Worm (Caenorhabditis elegans) whole organism, L2 larva: ENCODE results near the gene sdhd-1.

Experiments
- C34F6.9 ChIP-seq: fragments of 150-350 bp; optimal IDR thresholded peaks from 2 replicates; lab custom pipeline; 2014; ENCODE audit warnings: missing biosample characterization, missing genetic modification characterization
- F13H6.1 ChIP-seq: sonication (generic microtip); optimal IDR thresholded peaks from 2 replicates; lab custom pipeline; 2016; ENCODE audit warnings: missing genetic modification characterization, missing compliant biosample characterization
- ZK546.5 ChIP-seq: sonication (generic microtip); optimal IDR thresholded peaks from 2 replicates; lab custom pipeline; 2017; ENCODE audit warnings: missing biosample characterization, missing genetic modification characterization
- alr-1 ChIP-seq: fragments of 150-350 bp; optimal IDR thresholded peaks from 2 replicates; lab custom pipeline; 2014; ENCODE audit warnings: missing biosample characterization, missing genetic modification characterization
- aly-2 ChIP-seq: fragments of 150-350 bp; optimal IDR thresholded peaks from 2 replicates; lab custom pipeline; 2014; ENCODE audit warnings: missing biosample characterization, missing genetic modification characterization
- ama-1 ChIP-seq: fragments of 150-350 bp; optimal IDR thresholded peaks from 2 replicates; lab custom pipeline; 2018; ENCODE audit warnings: inconsistent platforms
- ceh-16 ChIP-seq: fragments of 150-350 bp; optimal IDR thresholded peaks from 2 replicates; lab custom pipeline; 2014; ENCODE audit warnings: missing biosample characterization, missing genetic modification characterization
- ceh-82 ChIP-seq: fragments of 150-350 bp; optimal IDR thresholded peaks from 2 replicates; lab custom pipeline; 2014; ENCODE audit warnings: missing biosample characterization, missing genetic modification characterization
- crh-2 ChIP-seq: sonication (generic microtip); optimal IDR thresholded peaks from 2 replicates; lab custom pipeline; 2017; ENCODE audit warnings: missing biosample characterization, missing genetic modification characterization
- dmd-4 ChIP-seq: sonication (generic microtip); optimal IDR thresholded peaks from 2 replicates; lab custom pipeline; 2017; ENCODE audit warnings: missing biosample characterization, missing genetic modification characterization
- egl-27 ChIP-seq: sonication (generic microtip); optimal IDR thresholded peaks from 3 replicates; lab custom pipeline; 2017; ENCODE audit warnings: missing biosample characterization, missing genetic modification reagents, missing genetic modification characterization
- elt-1 ChIP-seq: fragments of 150-350 bp; optimal IDR thresholded peaks from 2 replicates; lab custom pipeline; 2014; ENCODE audit warnings: missing biosample characterization, missing genetic modification characterization
- elt-3 ChIP-seq: sonication (generic microtip); optimal IDR thresholded peaks from 2 replicates; lab custom pipeline; 2017; ENCODE audit warnings: missing biosample characterization, missing genetic modification characterization
- fos-1 ChIP-seq: fragments of 150-350 bp; optimal IDR thresholded peaks from 2 replicates; lab custom pipeline; 2014; ENCODE audit warnings: missing biosample characterization, missing genetic modification characterization
- lin-11 ChIP-seq: fragments of 150-350 bp; sonication (generic microtip); optimal IDR thresholded peaks from 2 replicates; lab custom pipeline; 2014; ENCODE audit warnings: missing biosample characterization, missing genetic modification characterization, inconsistent platforms, mixed read lengths
- lin-13 ChIP-seq: fragments of 150-350 bp; optimal IDR thresholded peaks from 2 replicates; lab custom pipeline; 2014; ENCODE audit warnings: missing biosample characterization, missing genetic modification reagents, missing genetic modification characterization
- lin-39 ChIP-seq: fragments of 150-350 bp; optimal IDR thresholded peaks from 2 replicates; lab custom pipeline; 2014; ENCODE audit warnings: missing biosample characterization, missing genetic modification reagents, missing genetic modification characterization
- lsy-2 ChIP-seq, 2 experiments: fragments of 150-350 bp in 1 of 2; sonication (generic microtip) in 1 of 2; optimal IDR thresholded peaks; 2 replicates each; lab custom pipeline; 2014 to 2017; ENCODE audit warnings: missing biosample characterization in 2 of 2, missing genetic modification characterization in 2 of 2
- mab-5 ChIP-seq: fragments of 150-350 bp; optimal IDR thresholded peaks from 2 replicates; lab custom pipeline; 2014; ENCODE audit warnings: missing biosample characterization, missing genetic modification characterization
- mdl-1 ChIP-seq, 2 experiments: fragments of 150-350 bp in 1 of 2; sonication (generic microtip) in 1 of 2; optimal IDR thresholded peaks; 2 replicates each; lab custom pipeline; 2017; ENCODE audit warnings: missing biosample characterization in 2 of 2, missing genetic modification characterization in 2 of 2
- nhr-10 ChIP-seq: sonication (generic microtip); optimal IDR thresholded peaks from 2 replicates; lab custom pipeline; 2017; ENCODE audit warnings: missing biosample characterization, missing genetic modification characterization
- nhr-11 ChIP-seq: fragments of 150-350 bp; optimal IDR thresholded peaks from 2 replicates; lab custom pipeline; 2014; ENCODE audit warnings: missing biosample characterization, missing genetic modification characterization
- nhr-12 ChIP-seq: fragments of 150-350 bp; optimal IDR thresholded peaks from 2 replicates; lab custom pipeline; 2014; ENCODE audit warnings: missing biosample characterization, missing genetic modification characterization
- nhr-21 ChIP-seq: fragments of 150-350 bp; optimal IDR thresholded peaks from 2 replicates; lab custom pipeline; 2014; ENCODE audit warnings: missing biosample characterization, missing genetic modification characterization
- nhr-23 ChIP-seq: fragments of 150-350 bp; optimal IDR thresholded peaks from 2 replicates; lab custom pipeline; 2014; ENCODE audit warnings: missing biosample characterization, missing genetic modification reagents, missing genetic modification characterization
- nhr-237 ChIP-seq: fragments of 150-350 bp; optimal IDR thresholded peaks from 2 replicates; lab custom pipeline; 2014; ENCODE audit warnings: missing biosample characterization, missing genetic modification characterization
- nhr-25 ChIP-seq: fragments of 150-350 bp; sonication (generic microtip); optimal IDR thresholded peaks from 3 replicates; lab custom pipeline; 2014; ENCODE audit warnings: missing biosample characterization, missing genetic modification characterization
- nhr-6 ChIP-seq: fragments of 150-350 bp; optimal IDR thresholded peaks from 2 replicates; lab custom pipeline; 2014; ENCODE audit warnings: missing biosample characterization, missing genetic modification characterization
- nhr-77 ChIP-seq: fragments of 150-350 bp; optimal IDR thresholded peaks from 2 replicates; lab custom pipeline; 2014; ENCODE audit warnings: missing biosample characterization, missing genetic modification characterization
- peb-1 ChIP-seq: fragments of 150-350 bp; optimal IDR thresholded peaks from 2 replicates; lab custom pipeline; 2014; ENCODE audit warnings: missing biosample characterization, missing genetic modification characterization
- sem-4 ChIP-seq: fragments of 150-350 bp; optimal IDR thresholded peaks from 2 replicates; lab custom pipeline; 2014; ENCODE audit warnings: missing biosample characterization, missing genetic modification reagents, missing genetic modification characterization
- skn-1 ChIP-seq: sonication (generic microtip); optimal IDR thresholded peaks from 2 replicates; lab custom pipeline; 2017; ENCODE audit warnings: missing biosample characterization, missing genetic modification characterization
- snpc-4 ChIP-seq: fragments of 150-350 bp; optimal IDR thresholded peaks from 2 replicates; lab custom pipeline; 2014; ENCODE audit warnings: missing biosample characterization, missing genetic modification characterization
- unc-39 ChIP-seq: fragments of 150-350 bp; optimal IDR thresholded peaks from 2 replicates; lab custom pipeline; 2014; ENCODE audit warnings: missing biosample characterization, missing genetic modification characterization
- zag-1 ChIP-seq: fragments of 150-350 bp; optimal IDR thresholded peaks from 2 replicates; lab custom pipeline; 2014; ENCODE audit warnings: missing biosample characterization, missing genetic modification characterization
- ztf-1 ChIP-seq: fragments of 200-800 bp; sonication (Bioruptor generic); conservative IDR thresholded peaks from 2 replicates; pipeline ENCODE4 v1.3.6; 2022; ENCODE audit warnings: missing genetic modification characterization, missing compliant biosample characterization
- ztf-11 ChIP-seq: sonication (generic microtip); optimal IDR thresholded peaks from 2 replicates; lab custom pipeline; 2017; ENCODE audit warnings: missing biosample characterization, missing genetic modification characterization

sdhd-1 gene

DNA sequence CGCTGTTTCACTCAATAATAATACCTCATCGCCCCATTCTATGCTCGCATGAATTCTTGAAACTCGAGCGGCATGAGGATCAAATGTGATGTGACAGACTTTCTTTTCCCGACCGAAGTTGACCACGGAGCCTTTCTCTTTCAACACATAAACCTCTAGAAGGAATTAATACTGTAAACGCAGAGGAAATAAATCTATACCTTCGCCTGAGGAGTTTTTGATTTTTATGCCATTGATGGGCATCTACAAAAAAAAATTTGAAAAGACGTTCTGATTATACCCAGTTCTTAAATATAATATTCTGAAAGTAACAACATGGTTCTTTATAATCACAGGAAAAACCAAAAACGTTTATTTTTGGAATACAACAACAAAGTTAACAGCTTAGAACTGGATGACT lies 46.5 kb upstream of the sdhd-1 start, which contains the start of gene nbs-1:
Gene nbs-1 (minus strand): TSS at position 246 of the 400 bp plus-strand sequence.
- TF ChIP-seq nhr-12 (tag; lab: Kevin White, UChicago), result no peak
- TF ChIP-seq ztf-11, result no peak
- TF ChIP-seq nhr-11, result no peak
- TF ChIP-seq mdl-1 (tag; optimal IDR thresholded peaks at IDR 0.05; lab: Kevin White, UChicago), result no peak
- no peak for TF ChIP-seq alr-1
- TF ChIP-seq elt-3 (tag; lab: Kevin White, UChicago), result no peak
- TF ChIP-seq ceh-16 (tag; lab: Kevin White, UChicago), result no peak
- no peak for TF ChIP-seq dmd-4 (tag; lab: Kevin White, UChicago)
- TF ChIP-seq lin-13 (GFP tag; lab: Kevin White, UChicago), result no peak
- no peak for TF ChIP-seq nhr-21 (tag; lab: Kevin White, UChicago)
- no peak for TF ChIP-seq nhr-6 (tag; lab: Kevin White, UChicago)
- no peak for TF ChIP-seq peb-1

DNA sequence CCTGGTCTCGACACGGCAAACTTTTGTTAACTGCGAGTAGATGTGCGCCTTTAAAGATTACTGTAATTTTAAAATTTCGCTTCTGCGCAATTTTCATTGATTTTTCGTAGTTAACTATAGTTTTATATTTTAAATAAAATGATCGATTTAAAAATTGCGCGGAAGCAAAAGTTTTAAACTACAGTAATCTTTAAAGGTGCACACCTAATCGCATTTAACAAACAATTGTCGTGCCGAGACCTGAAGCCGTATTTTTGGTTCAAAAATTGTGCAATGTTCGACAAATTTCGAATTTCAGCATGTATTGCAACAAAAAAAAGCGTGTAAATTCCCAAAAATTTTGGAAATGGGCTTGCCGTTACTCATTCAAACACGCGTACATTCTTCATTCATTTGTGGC lies 44.7 kb upstream of the sdhd-1 start:
- TF ChIP-seq unc-39 (tag; lab: Kevin White, UChicago) (no peak), ceh-82 (tag; lab: Kevin White, UChicago) (no peak)
- TF ChIP-seq, all 48 proteins: peak for 0

DNA sequence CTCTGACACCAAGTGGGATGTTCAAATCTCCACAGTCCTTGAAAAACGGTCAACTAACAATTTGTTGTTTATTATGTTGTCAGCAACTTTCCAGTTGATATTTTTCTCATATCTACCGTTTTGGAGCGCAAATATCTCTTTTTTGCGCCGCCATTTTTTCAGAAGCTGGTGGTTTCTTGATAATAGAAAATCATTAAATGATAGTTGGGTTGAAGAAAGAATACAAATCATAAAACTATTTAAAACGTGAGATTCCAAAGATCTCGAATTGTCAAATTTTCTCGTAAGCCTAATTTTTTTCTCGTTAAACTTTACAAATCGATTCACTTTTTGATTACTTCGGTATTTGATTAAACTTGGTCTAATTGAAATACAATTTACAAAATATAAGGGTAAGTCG lies 42.7 kb upstream of the sdhd-1 start, which contains the start of gene rpl-42:
Gene rpl-42 (plus strand): TSS at position 301 of the 400 bp plus-strand sequence.
- TF ChIP-seq nhr-6 (tag; lab: Kevin White, UChicago) (no peak), unc-39 (tag; lab: Kevin White, UChicago) (no peak), mab-5 (tag; lab: Kevin White, UChicago) (no peak), lin-13 (GFP tag; lab: Kevin White, UChicago) (no peak), ztf-1 (GFP tag; lab: Robert Waterston, UW) (no peak), nhr-237 (tag; lab: Kevin White, UChicago) (no peak), alr-1 (no peak), nhr-25 (no peak), egl-27 (tag; lab: Kevin White, UChicago) (no peak), nhr-11 (no peak)

DNA sequence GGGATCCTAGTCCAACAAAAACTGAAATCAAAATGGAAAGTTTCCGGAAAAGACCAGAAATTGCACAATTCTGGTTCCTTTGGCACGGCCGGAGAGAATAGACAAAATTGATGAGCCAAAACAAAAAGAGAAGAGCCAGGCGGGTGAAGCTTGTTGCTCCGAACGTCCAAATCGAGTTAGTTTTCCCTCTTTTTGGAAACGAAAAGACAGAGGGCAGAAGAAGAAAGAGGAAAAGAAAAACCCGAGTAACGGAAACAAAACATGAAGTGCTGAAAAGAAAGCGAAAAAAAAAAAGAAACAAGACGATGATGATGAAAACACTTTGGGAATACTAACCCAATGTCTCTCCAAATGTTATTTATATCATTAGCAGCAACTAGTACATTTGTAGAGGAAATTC lies 41.9 kb upstream of the sdhd-1 start:
- TF ChIP-seq snpc-4 (no peak), lin-13 (GFP tag; lab: Kevin White, UChicago) (no peak), alr-1 (no peak), ceh-82 (tag; lab: Kevin White, UChicago) (no peak), fos-1 (tag; lab: Kevin White, UChicago) (no peak), ceh-16 (tag; lab: Kevin White, UChicago) (no peak), F13H6.1 (no peak)

DNA sequence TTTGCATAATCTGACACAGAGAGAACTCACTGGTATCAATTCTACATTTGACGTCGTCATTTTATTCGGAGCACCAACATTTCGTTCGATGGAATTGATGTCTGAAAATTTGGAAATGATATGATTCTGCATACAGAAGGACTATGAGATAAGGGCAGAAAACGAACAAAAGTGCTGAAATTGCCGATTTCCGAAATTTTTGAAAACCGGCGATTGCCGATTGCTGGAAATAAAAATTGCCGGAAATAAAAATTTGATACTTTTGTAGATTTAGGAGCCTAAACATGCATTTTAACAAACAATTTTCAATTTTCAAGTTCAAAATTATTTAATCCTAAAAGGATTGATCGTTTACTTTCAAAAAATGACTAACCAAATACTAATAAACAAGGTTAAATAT lies 39.6 kb upstream of the sdhd-1 start, which contains the start of gene unc-53:
Gene unc-53 (minus strand): TSS at position 101 of the 400 bp plus-strand sequence.
- TF ChIP-seq nhr-10 (no peak), nhr-21 (tag; lab: Kevin White, UChicago) (no peak), nhr-23 (tag; lab: Kevin White, UChicago) (no peak), zag-1 (no peak), F13H6.1 (no peak), nhr-77 (no peak), lsy-2 (tag; optimal IDR thresholded peaks at IDR 0.05; lab: Kevin White, UChicago) (no peak), elt-3 (tag; lab: Kevin White, UChicago) (no peak), ztf-11 (no peak), ama-1 (lab: Kevin White, UChicago) (no peak), sem-4 (tag; lab: Kevin White, UChicago) (no peak), snpc-4 (no peak), dmd-4 (tag; lab: Kevin White, UChicago) (no peak), lin-11 (tag; lab: Kevin White, UChicago) (no peak), nhr-237 (tag; lab: Kevin White, UChicago) (no peak), lin-39 (tag; lab: Kevin White, UChicago) (no peak), elt-1 (tag; lab: Kevin White, UChicago) (no peak), ZK546.5 (no peak), C34F6.9 (tag; lab: Kevin White, UChicago) (no peak), egl-27 (tag; lab: Kevin White, UChicago) (no peak)

DNA sequence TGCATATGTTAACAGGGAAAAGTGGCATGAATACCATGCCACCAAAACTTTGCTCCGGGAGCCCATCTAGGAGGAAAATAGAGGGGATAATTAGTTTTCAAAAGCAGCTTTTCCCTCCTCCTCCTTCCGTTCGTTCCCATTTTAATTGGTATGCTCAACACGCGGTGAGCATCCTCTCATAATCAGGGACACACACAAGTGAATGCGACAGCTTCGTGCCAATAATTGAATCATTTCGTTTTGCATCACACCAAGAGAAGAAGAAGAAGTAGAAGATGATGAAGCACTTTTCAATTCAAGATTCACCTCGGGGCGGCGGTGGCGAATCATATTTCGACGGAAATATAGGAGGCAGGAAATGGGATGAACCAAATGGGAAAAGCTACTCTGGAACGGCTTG lies 38.4 kb upstream of the sdhd-1 start:
- TF ChIP-seq lin-39 (tag; lab: Kevin White, UChicago) (no peak), ceh-16 (tag; lab: Kevin White, UChicago) (no peak), zag-1 (no peak), aly-2 (tag; lab: Kevin White, UChicago) (no peak), nhr-237 (tag; lab: Kevin White, UChicago) (no peak), ceh-82 (tag; lab: Kevin White, UChicago) (no peak), skn-1 (tag; lab: Kevin White, UChicago) (no peak), ZK546.5 (no peak), egl-27 (tag; lab: Kevin White, UChicago) (no peak), C34F6.9 (tag; lab: Kevin White, UChicago) (no peak), sem-4 (tag; lab: Kevin White, UChicago) (no peak), crh-2 (no peak), nhr-11 (no peak), fos-1 (tag; lab: Kevin White, UChicago) (no peak)
